Fruit fly (Drosophila melanogaster): Measurements from ENCODE around the gene CG1529.

CG1529 gene

dm6 chrX:21044831-21045447, 13.2 kb upstream of the CG1529 start, which contains the start of gene Cbs (continued):
- TF ChIP-seq CG9727 (GFP tag; optimal IDR thresholded peaks at IDR 0.05), result peak; percentile 79
- TF ChIP-seq Med (GFP tag), result peak; percentile 67
- peak; percentile 48; the same call in 2 of the 3 replicates for TF ChIP-seq tgo (GFP tag; IDR thresholded peaks at IDR 0.05)
- peak; percentile 47; the same call in 1 of the 2 replicates for TF ChIP-seq danr (GFP tag; IDR thresholded peaks at IDR 0.05)
- peak; percentile 71 for TF ChIP-seq nmo (GFP tag; optimal IDR thresholded peaks at IDR 0.05)
- no peak for TF ChIP-seq Sry-β (GFP tag; optimal IDR thresholded peaks at IDR 0.05)
- TF ChIP-seq Tbp (GFP tag; optimal IDR thresholded peaks at IDR 0.05), result no peak
- peak; percentile 29 for TF ChIP-seq nerfin-1 (tag; optimal IDR thresholded peaks at IDR 0.05)
- TF ChIP-seq CG31224 (GFP tag; IDR thresholded peaks at IDR 0.05), result 0 out of 2 replicates have a peak, but pooled peaks have one; percentile 25
- TF ChIP-seq CG6254 (GFP tag; optimal IDR thresholded peaks at IDR 0.05), result no peak
- TF ChIP-seq CG11696 (GFP tag; IDR thresholded peaks at IDR 0.05), result no peak
- TF ChIP-seq gt (GFP tag; IDR thresholded peaks at IDR 0.05), result no peak
- TF ChIP-seq Spps (tag; optimal IDR thresholded peaks at IDR 0.05), result no peak
- no peak for TF ChIP-seq crol (GFP tag; IDR thresholded peaks at IDR 0.05)
- peak; percentile 63 for TF ChIP-seq Dbx (GFP tag; IDR thresholded peaks at IDR 0.05)
- peak; percentile 86 for TF ChIP-seq row (GFP tag; IDR thresholded peaks at IDR 0.05)
- TF ChIP-seq CG14965 (GFP tag; optimal IDR thresholded peaks at IDR 0.05; ENCODE audit: borderline replicate concordance), result no peak
- peak; percentile 38; the same call in 1 of the 2 replicates for TF ChIP-seq wor (GFP tag; IDR thresholded peaks at IDR 0.05)
- no peak for TF ChIP-seq insv (GFP tag; optimal IDR thresholded peaks at IDR 0.05)
- TF ChIP-seq CG9817 (tag; optimal IDR thresholded peaks at IDR 0.05), result peak; percentile 45
- peak; percentile 46; the same call in 1 of the 2 replicates for TF ChIP-seq CG8765 (GFP tag; IDR thresholded peaks at IDR 0.05)
- TF ChIP-seq peb (GFP tag; IDR thresholded peaks at IDR 0.05), result no peak
- peak; percentile 43; the same call in 1 of the 2 replicates for TF ChIP-seq Bgb (GFP tag; IDR thresholded peaks at IDR 0.05; ENCODE audit: partially characterized antibody)
- TF ChIP-seq CG3838 (GFP tag; optimal IDR thresholded peaks at IDR 0.05), result no peak
- no peak for TF ChIP-seq klu (GFP tag; IDR thresholded peaks at IDR 0.05)
- no peak for TF ChIP-seq gsb-n (tag; optimal IDR thresholded peaks at IDR 0.05)
- peak; percentile 48 for TF ChIP-seq CG1602 (GFP tag; optimal IDR thresholded peaks at IDR 0.05)
- TF ChIP-seq CG6791 (GFP tag; IDR thresholded peaks at IDR 0.05; ENCODE audit: partially characterized antibody), result no peak
- TF ChIP-seq slbo (GFP tag; IDR thresholded peaks at IDR 0.05), result peak; percentile 86
- peak; percentile 50; the same call in 1 of the 2 replicates for TF ChIP-seq CG17328 (GFP tag; IDR thresholded peaks at IDR 0.05)
- peak; percentile 28 for TF ChIP-seq CG5180 (GFP tag; optimal IDR thresholded peaks at IDR 0.05)
- peak; percentile 48; the same call in 1 of the 2 replicates for TF ChIP-seq bbx (GFP tag; IDR thresholded peaks at IDR 0.05; ENCODE audit: partially characterized antibody)
- TF ChIP-seq emc (GFP tag; optimal IDR thresholded peaks at IDR 0.05), result no peak
- peak; percentile 48 for TF ChIP-seq org-1 (GFP tag; optimal IDR thresholded peaks at IDR 0.05)
- TF ChIP-seq CG3847 (GFP tag; IDR thresholded peaks at IDR 0.05), result peak; percentile 75
- TF ChIP-seq H2.0 (GFP tag; IDR thresholded peaks at IDR 0.05), result peak; percentile 66
- peak; percentile 43 for TF ChIP-seq ssp (GFP tag; IDR thresholded peaks at IDR 0.05)
- peak; percentile 70; the same call in 2 of the 3 replicates for TF ChIP-seq ken (GFP tag; IDR thresholded peaks at IDR 0.05)
- peak; percentile 43; the same call in 1 of the 2 replicates for TF ChIP-seq ttk (GFP tag; IDR thresholded peaks at IDR 0.05)
- TF ChIP-seq shn (GFP tag; optimal IDR thresholded peaks at IDR 0.05), result no peak
- peak; percentile 56 for TF ChIP-seq CG17829 (tag; optimal IDR thresholded peaks at IDR 0.05)
- TF ChIP-seq gsb (GFP tag; IDR thresholded peaks at IDR 0.05), result peak; percentile 44; the same call in 1 of the 2 replicates
- TF ChIP-seq CG12942 (GFP tag; optimal IDR thresholded peaks at IDR 0.05), result peak; percentile 47
- TF ChIP-seq Fer1 (GFP tag; optimal IDR thresholded peaks at IDR 0.05), result peak; percentile 50
- peak; percentile 73 for TF ChIP-seq lmd (GFP tag; IDR thresholded peaks at IDR 0.05)
- TF ChIP-seq Mrtf (GFP tag; IDR thresholded peaks at IDR 0.05), result peak; percentile 65; the same call in 2 of the 3 replicates
- TF ChIP-seq CG4424 (GFP tag; optimal IDR thresholded peaks at IDR 0.05), result peak; percentile 48
- TF ChIP-seq maf-S (GFP tag; optimal IDR thresholded peaks at IDR 0.05), result no peak
- peak; percentile 75 for TF ChIP-seq grau (tag; optimal IDR thresholded peaks at IDR 0.05)
- TF ChIP-seq E2f2 (GFP tag; IDR thresholded peaks at IDR 0.05), result 0 out of 2 replicates have a peak, but pooled peaks have one; percentile 34

Measured in whole organism, embryonic.